Fruit fly (Drosophila melanogaster) whole organism, embryonic: Measurements from ENCODE around the gene CG5225.
A peak's percentile ranks its signal among the peaks of the same experiment; 100 is the strongest.

ENCODE experiments used
- Asciz ChIP-seq: fragments of 200-800 bp; sonication (Bioruptor generic); optimal IDR thresholded peaks from 2 replicates; lab custom pipeline; 2017; ENCODE audit warnings: missing biosample characterization, mild to moderate bottlenecking, missing genetic modification characterization, missing genetic modification reagents
- Atf6 ChIP-seq: fragments of 200-800 bp; sonication (Bioruptor generic); IDR thresholded peaks from 2 replicates; pipeline ENCODE4 v1.3.6; 2022; ENCODE audit warnings: missing biosample characterization, missing genetic modification characterization
- Bdp1 ChIP-seq: fragments of 200-800 bp; sonication (Bioruptor generic); optimal IDR thresholded peaks from 3 replicates; lab custom pipeline; 2016; ENCODE audit warnings: missing biosample characterization, missing genetic modification characterization
- C15 ChIP-seq: fragments of 200-800 bp; sonication (Bioruptor generic); IDR thresholded peaks from 3 replicates; pipeline ENCODE4 v1.3.6; 2022; ENCODE audit warnings: missing biosample characterization, missing genetic modification characterization
- CG11723 ChIP-seq: fragments of 200-800 bp; sonication (Bioruptor generic); optimal IDR thresholded peaks from 2 replicates; lab custom pipeline; 2017; ENCODE audit warnings: missing biosample characterization, mild to moderate bottlenecking, missing genetic modification characterization
- CG13123 ChIP-seq: fragments of 200-800 bp; sonication (Bioruptor generic); optimal IDR thresholded peaks from 2 replicates; lab custom pipeline; 2016; ENCODE audit warnings: missing biosample characterization, missing genetic modification characterization
- CG15696 ChIP-seq: fragments of 200-800 bp; sonication (Bioruptor generic); optimal IDR thresholded peaks from 2 replicates; lab custom pipeline; 2019; ENCODE audit warnings: missing biosample characterization, mild to moderate bottlenecking, missing genetic modification characterization, moderate library complexity
- CG1647 ChIP-seq: fragments of 200-800 bp; sonication (Bioruptor generic); optimal IDR thresholded peaks from 3 replicates; lab custom pipeline; 2016; ENCODE audit warnings: missing biosample characterization, missing genetic modification characterization
- CG31388 ChIP-seq: fragments of 200-800 bp; sonication (Bioruptor generic); optimal IDR thresholded peaks from 2 replicates; lab custom pipeline; 2016; ENCODE audit warnings: missing biosample characterization, missing genetic modification characterization
- CG32772 ChIP-seq: fragments of 200-800 bp; sonication (Bioruptor generic); IDR thresholded peaks from 2 replicates; pipeline ENCODE4 v1.3.6; 2022; ENCODE audit warnings: missing biosample characterization, missing genetic modification characterization
- CG3281 ChIP-seq: fragments of 200-800 bp; sonication (Bioruptor generic); optimal IDR thresholded peaks from 3 replicates; lab custom pipeline; 2017; ENCODE audit warnings: missing biosample characterization, mild to moderate bottlenecking, missing genetic modification characterization
- CG34224 ChIP-seq: fragments of 200-800 bp; sonication (Bioruptor generic); IDR thresholded peaks from 3 replicates; pipeline ENCODE4 v1.3.6; 2022; ENCODE audit warnings: missing biosample characterization, missing genetic modification characterization; ENCODE audit not compliant: partially characterized antibody
- CG3995 ChIP-seq: fragments of 200-800 bp; sonication (Bioruptor generic); optimal IDR thresholded peaks from 3 replicates; lab custom pipeline; 2016; ENCODE audit warnings: missing biosample characterization, missing genetic modification characterization
- CG4282 ChIP-seq: fragments of 200-800 bp; sonication (Bioruptor generic); optimal IDR thresholded peaks from 2 replicates; lab custom pipeline; 2016; ENCODE audit warnings: missing biosample characterization, missing genetic modification characterization
- CG4854 ChIP-seq: fragments of 200-800 bp; sonication (Bioruptor generic); optimal IDR thresholded peaks from 2 replicates; lab custom pipeline; 2016; ENCODE audit warnings: missing biosample characterization, missing genetic modification characterization, inconsistent platforms
- CG5953 ChIP-seq: fragments of 200-800 bp; sonication (Bioruptor generic); IDR thresholded peaks from 2 replicates; pipeline ENCODE4 v1.3.6; 2022; ENCODE audit warnings: missing biosample characterization, missing genetic modification characterization
- CG6175 ChIP-seq: fragments of 200-800 bp; sonication (Bioruptor generic); IDR thresholded peaks from 3 replicates; pipeline ENCODE4 v1.3.6; 2022; ENCODE audit warnings: missing biosample characterization, missing genetic modification characterization
- D19B ChIP-seq: fragments of 200-800 bp; sonication (Bioruptor generic); optimal IDR thresholded peaks from 2 replicates; lab custom pipeline; 2017; ENCODE audit warnings: missing biosample characterization, mild to moderate bottlenecking, missing genetic modification characterization
- Dbx ChIP-seq: fragments of 200-800 bp; sonication (Bioruptor generic); IDR thresholded peaks from 3 replicates; pipeline ENCODE4 v1.3.6; 2022; ENCODE audit warnings: missing biosample characterization, missing genetic modification characterization
- Dp ChIP-seq: fragments of 200-800 bp; sonication (Bioruptor generic); optimal IDR thresholded peaks from 2 replicates; lab custom pipeline; 2018; ENCODE audit warnings: missing biosample characterization, mild to moderate bottlenecking, missing genetic modification characterization, moderate library complexity
- Dref ChIP-seq: fragments of 200-800 bp; sonication (Bioruptor generic); IDR thresholded peaks from 2 replicates; pipeline ENCODE4 v1.3.6; 2022; ENCODE audit warnings: missing biosample characterization, missing genetic modification characterization
- Ets65A ChIP-seq: fragments of 200-800 bp; sonication (Bioruptor generic); peaks from one replicate; lab custom pipeline; 2016; ENCODE audit warnings: missing biosample characterization, missing genetic modification characterization
- Hand ChIP-seq: fragments of 200-800 bp; sonication (Bioruptor generic); optimal IDR thresholded peaks from 2 replicates; lab custom pipeline; 2017; ENCODE audit warnings: mild to moderate bottlenecking, missing biosample characterization, missing genetic modification reagents, missing genetic modification characterization
- Hr78 ChIP-seq, 2 experiments: fragments of 200-800 bp in 1 of 2; fragments of >200 bp in 1 of 2; sonication (Bioruptor generic) in 1 of 2; optimal IDR thresholded peaks; 2 replicates each; lab custom pipeline; 2017 to 2019; ENCODE audit warnings: missing biosample characterization in 2 of 2, missing genetic modification characterization in 2 of 2, mild to moderate bottlenecking in 1 of 2, moderate library complexity in 1 of 2
- Myb ChIP-seq: fragments of 200-800 bp; sonication (Bioruptor generic); optimal IDR thresholded peaks from 2 replicates; lab custom pipeline; 2016; ENCODE audit warnings: missing biosample characterization, missing genetic modification characterization
- NC2β ChIP-seq: fragments of 200-800 bp; sonication (Bioruptor generic); optimal IDR thresholded peaks from 2 replicates; lab custom pipeline; 2016; ENCODE audit warnings: missing biosample characterization, missing genetic modification characterization
- Neu2 ChIP-seq: fragments of 200-800 bp; sonication (Bioruptor generic); optimal IDR thresholded peaks from 3 replicates; lab custom pipeline; 2016; ENCODE audit warnings: missing biosample characterization, missing genetic modification characterization, borderline replicate concordance
- Opbp ChIP-seq: fragments of 200-800 bp; sonication (Bioruptor generic); IDR thresholded peaks from 3 replicates; pipeline ENCODE4 v1.3.6; 2022; ENCODE audit warnings: missing biosample characterization, missing genetic modification characterization; ENCODE audit not compliant: partially characterized antibody
- TFAM ChIP-seq: fragments of 200-800 bp; sonication (Bioruptor generic); optimal IDR thresholded peaks from 2 replicates; lab custom pipeline; 2017; ENCODE audit warnings: missing biosample characterization, missing genetic modification characterization, inconsistent platforms
- Vsx1 ChIP-seq: fragments of 200-800 bp; sonication (Bioruptor generic); optimal IDR thresholded peaks from 2 replicates; lab custom pipeline; 2017; ENCODE audit warnings: missing biosample characterization, mild to moderate bottlenecking, missing genetic modification characterization, missing genetic modification reagents
- aop ChIP-seq: fragments of 200-800 bp; sonication (Bioruptor generic); IDR thresholded peaks from 2 replicates; pipeline ENCODE4 v1.3.6; 2022; ENCODE audit warnings: missing biosample characterization, missing genetic modification characterization
- az2 ChIP-seq: fragments of 200-800 bp; sonication (Bioruptor generic); optimal IDR thresholded peaks from 3 replicates; lab custom pipeline; 2016; ENCODE audit warnings: missing biosample characterization, missing genetic modification characterization
- cas ChIP-seq: fragments of 200-800 bp; sonication (Bioruptor generic); IDR thresholded peaks from 2 replicates; pipeline ENCODE4 v1.3.6; 2022; ENCODE audit warnings: missing biosample characterization, missing genetic modification characterization
- disco-r ChIP-seq: fragments of 200-800 bp; sonication (Bioruptor generic); optimal IDR thresholded peaks from 2 replicates; lab custom pipeline; 2016; ENCODE audit warnings: missing biosample characterization, missing genetic modification characterization
- eyg ChIP-seq: fragments of 200-800 bp; sonication (Bioruptor generic); optimal IDR thresholded peaks from 3 replicates; lab custom pipeline; 2016; ENCODE audit warnings: missing biosample characterization, missing genetic modification characterization
- gem ChIP-seq: fragments of 200-800 bp; sonication (Bioruptor generic); optimal IDR thresholded peaks from 2 replicates; lab custom pipeline; 2019; ENCODE audit warnings: missing biosample characterization, mild to moderate bottlenecking, missing genetic modification characterization, moderate library complexity
- gfzf ChIP-seq: fragments of 200-800 bp; sonication (Bioruptor generic); optimal IDR thresholded peaks from 2 replicates; lab custom pipeline; 2016; ENCODE audit warnings: missing biosample characterization, mild to moderate bottlenecking, missing genetic modification characterization, moderate library complexity
- hb ChIP-seq: fragments of 200-800 bp; sonication (Bioruptor generic); IDR thresholded peaks from 3 replicates; pipeline ENCODE4 v1.3.6; 2022; ENCODE audit warnings: missing biosample characterization, missing genetic modification characterization; ENCODE audit not compliant: partially characterized antibody
- insv ChIP-seq, 2 experiments: fragments of 200-800 bp; sonication (Bioruptor generic); optimal IDR thresholded peaks; 3 replicates each; lab custom pipeline; 2016 to 2018; ENCODE audit warnings: missing biosample characterization in 2 of 2, missing genetic modification characterization in 2 of 2
- inv ChIP-seq: fragments of 200-800 bp; sonication (Bioruptor generic); IDR thresholded peaks from 2 replicates; pipeline ENCODE4 v1.3.6; 2022; ENCODE audit warnings: missing biosample characterization, missing genetic modification characterization; ENCODE audit not compliant: partially characterized antibody
- lab ChIP-seq: fragments of 200-800 bp; sonication (Bioruptor generic); optimal IDR thresholded peaks from 3 replicates; lab custom pipeline; 2017; ENCODE audit warnings: missing biosample characterization, missing genetic modification characterization, mild to moderate bottlenecking, moderate library complexity, missing genetic modification reagents
- luna ChIP-seq: fragments of 200-800 bp; sonication (Bioruptor generic); optimal IDR thresholded peaks from 2 replicates; lab custom pipeline; 2016; ENCODE audit warnings: missing biosample characterization, missing genetic modification characterization
- nau ChIP-seq: fragments of 200-800 bp; sonication (Bioruptor generic); optimal IDR thresholded peaks from 3 replicates; lab custom pipeline; 2017; ENCODE audit warnings: missing biosample characterization, mild to moderate bottlenecking, missing genetic modification characterization, missing genetic modification reagents
- nerfin-2 ChIP-seq: fragments of 200-800 bp; sonication (Bioruptor generic); IDR thresholded peaks from 2 replicates; pipeline ENCODE4 v1.3.6; 2022; ENCODE audit warnings: missing biosample characterization, missing genetic modification characterization; ENCODE audit not compliant: partially characterized antibody
- otp ChIP-seq: fragments of 200-800 bp; sonication (Bioruptor generic); IDR thresholded peaks from 3 replicates; pipeline ENCODE4, ENCODE4 v1.3.6; 2022; ENCODE audit warnings: missing biosample characterization, missing genetic modification characterization
- phol ChIP-seq: fragments of 200-800 bp; sonication (Bioruptor generic); optimal IDR thresholded peaks from 3 replicates; lab custom pipeline; 2018; ENCODE audit warnings: missing biosample characterization, mild to moderate bottlenecking, missing genetic modification characterization, moderate library complexity
- sc ChIP-seq, 3 experiments: fragments of >200 bp in 2 of 3; fragments of 200-800 bp in 1 of 3; sonication (Bioruptor generic) in 1 of 3; optimal IDR thresholded peaks; 2 replicates in 2 of 3; 3 replicates in 1 of 3; lab custom pipeline; 2017; ENCODE audit warnings: mild to moderate bottlenecking in 1 of 3, missing biosample characterization in 1 of 3, missing genetic modification characterization in 1 of 3, missing genetic modification reagents in 1 of 3
- sob ChIP-seq: fragments of 200-800 bp; sonication (Bioruptor generic); IDR thresholded peaks from 2 replicates; pipeline ENCODE4 v1.3.6; 2022; ENCODE audit warnings: missing biosample characterization, missing genetic modification characterization

Gene CG5225

DNA sequence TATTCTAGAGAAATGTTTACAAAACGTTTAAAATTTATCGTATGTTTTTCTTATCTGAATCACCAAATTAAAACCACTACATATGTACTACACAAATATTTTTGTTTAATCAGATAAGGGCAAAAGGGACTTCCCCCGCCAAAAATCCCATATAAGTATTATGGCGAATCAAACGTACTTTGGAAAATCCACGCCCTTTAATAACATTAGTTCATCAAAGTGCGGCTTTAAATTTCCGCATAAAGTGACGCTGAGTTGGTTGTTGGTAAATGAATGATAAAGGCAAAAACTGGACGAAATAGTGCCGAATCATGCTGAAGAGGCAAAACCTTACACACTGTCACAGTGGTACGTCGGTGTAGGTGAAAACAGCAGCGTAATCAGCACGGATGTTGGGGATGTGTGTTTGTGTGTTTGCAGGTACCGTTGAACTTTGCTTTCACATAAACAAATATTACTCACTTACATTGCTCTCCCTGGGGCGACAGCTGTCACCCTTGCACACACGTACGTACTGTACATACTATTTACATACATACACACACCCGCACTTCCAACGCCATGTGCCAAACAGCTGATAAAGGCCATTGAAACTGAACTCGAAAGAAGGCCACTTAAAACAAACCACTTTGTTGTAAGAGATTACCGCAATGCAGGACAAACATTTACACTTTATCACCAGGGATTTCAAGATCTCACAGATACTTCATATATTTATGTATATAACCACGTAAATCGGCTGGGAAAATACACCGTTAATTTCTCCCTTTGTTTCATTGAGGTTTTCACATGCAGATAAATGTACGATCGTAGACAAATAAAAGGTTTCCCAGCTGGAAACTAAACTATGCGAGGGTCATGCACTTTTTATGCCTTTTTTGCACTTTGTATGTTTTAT, 50.7 kb downstream of the CG5225 start (continued):
- no peak for TF ChIP-seq disco-r (GFP tag; lab: Kevin White, UChicago)
- TF ChIP-seq CG32772 (GFP tag; lab: Robert Waterston, UW), result no peak
- no peak for TF ChIP-seq aop (GFP tag; lab: Robert Waterston, UW)
- TF ChIP-seq hb (GFP tag; lab: Robert Waterston, UW), result no peak
- no peak for TF ChIP-seq az2
- peak in 1 of 2 experiments; percentile 83 for TF ChIP-seq Hr78 (GFP tag; optimal IDR thresholded peaks at IDR 0.05; lab: Kevin White, UChicago)
- no peak for TF ChIP-seq Dp (GFP tag; lab: Kevin White, UChicago)
- no peak for TF ChIP-seq luna (GFP tag; lab: Kevin White, UChicago)
- TF ChIP-seq C15 (GFP tag; lab: Robert Waterston, UW), result no peak
- no peak for TF ChIP-seq Vsx1 (GFP tag; lab: Kevin White, UChicago)
- TF ChIP-seq Ets65A (GFP tag; lab: Kevin White, UChicago), result no peak
- TF ChIP-seq sob (GFP tag; lab: Robert Waterston, UW), result peak; percentile 40; the same call in 1 of the 2 replicates
- TF ChIP-seq CG13123 (GFP tag; lab: Kevin White, UChicago), result no peak
- TF ChIP-seq Dbx (GFP tag; lab: Robert Waterston, UW), result peak; percentile 24; the same call in 1 of the 3 replicates
- peak; percentile 71 for TF ChIP-seq nau (GFP tag; lab: Kevin White, UChicago)
- no peak for TF ChIP-seq CG5953 (GFP tag; lab: Robert Waterston, UW)
- no peak for TF ChIP-seq insv (GFP tag; optimal IDR thresholded peaks at IDR 0.05; lab: Kevin White, UChicago)
- no peak for TF ChIP-seq Bdp1
- TF ChIP-seq CG1647 (GFP tag; lab: Kevin White, UChicago), result no peak
- TF ChIP-seq NC2β (GFP tag; lab: Kevin White, UChicago), result no peak
- no peak for TF ChIP-seq Hand (GFP tag; lab: Kevin White, UChicago)
- TF ChIP-seq gfzf (GFP tag; lab: Kevin White, UChicago), result no peak
- no peak for TF ChIP-seq Opbp
- no peak for TF ChIP-seq TFAM (GFP tag; lab: Kevin White, UChicago)
- no peak for TF ChIP-seq Neu2 (GFP tag; lab: Kevin White, UChicago)
- TF ChIP-seq CG6175, result no peak
- TF ChIP-seq CG31388 (GFP tag; lab: Kevin White, UChicago), result no peak
- no peak for TF ChIP-seq CG3995 (GFP tag; lab: Kevin White, UChicago)
- no peak for TF ChIP-seq CG4854 (GFP tag; lab: Kevin White, UChicago)
- no peak for TF ChIP-seq nerfin-2 (GFP tag; lab: Robert Waterston, UW)
- TF ChIP-seq inv (GFP tag; lab: Robert Waterston, UW), result no peak
- no peak for TF ChIP-seq eyg
- TF ChIP-seq lab, result peak; percentile 56
- no peak for TF ChIP-seq cas
- TF ChIP-seq Myb (GFP tag; lab: Kevin White, UChicago), result no peak
- no peak for TF ChIP-seq Asciz (GFP tag; lab: Kevin White, UChicago)
- TF ChIP-seq Dref (GFP tag; lab: Robert Waterston, UW), result no peak
- TF ChIP-seq CG3281, result peak; percentile 8
- TF ChIP-seq otp (GFP tag; lab: Robert Waterston, UW), result no peak
- TF ChIP-seq CG15696, result peak; percentile 27
- no peak for TF ChIP-seq D19B (GFP tag; lab: Kevin White, UChicago)
- no peak for TF ChIP-seq CG11723
- TF ChIP-seq CG34224, result no peak
- TF ChIP-seq Atf6 (GFP tag; lab: Robert Waterston, UW), result peak; percentile 40; the same call in 1 of the 2 replicates
- no peak for TF ChIP-seq gem
- TF ChIP-seq sc (optimal IDR thresholded peaks at IDR 0.05; lab: Kevin White, UChicago), result no peak
- no peak for TF ChIP-seq sc (GFP tag; optimal IDR thresholded peaks at IDR 0.05; lab: Kevin White, UChicago)
- TF ChIP-seq phol (tag; lab: Kevin White, UChicago), result no peak
- no peak for TF ChIP-seq CG4282 (GFP tag; lab: Kevin White, UChicago)
